Worm (Caenorhabditis elegans) whole organism, dauer: ENCODE data around the gene his-73.

ENCODE experiments used
- unc-62 ChIP-seq: sonication (generic microtip); optimal IDR thresholded peaks from 2 replicates; lab custom pipeline; 2017; ENCODE audit warnings: missing biosample characterization, missing genetic modification reagents, missing genetic modification characterization

his-73 gene

DNA sequence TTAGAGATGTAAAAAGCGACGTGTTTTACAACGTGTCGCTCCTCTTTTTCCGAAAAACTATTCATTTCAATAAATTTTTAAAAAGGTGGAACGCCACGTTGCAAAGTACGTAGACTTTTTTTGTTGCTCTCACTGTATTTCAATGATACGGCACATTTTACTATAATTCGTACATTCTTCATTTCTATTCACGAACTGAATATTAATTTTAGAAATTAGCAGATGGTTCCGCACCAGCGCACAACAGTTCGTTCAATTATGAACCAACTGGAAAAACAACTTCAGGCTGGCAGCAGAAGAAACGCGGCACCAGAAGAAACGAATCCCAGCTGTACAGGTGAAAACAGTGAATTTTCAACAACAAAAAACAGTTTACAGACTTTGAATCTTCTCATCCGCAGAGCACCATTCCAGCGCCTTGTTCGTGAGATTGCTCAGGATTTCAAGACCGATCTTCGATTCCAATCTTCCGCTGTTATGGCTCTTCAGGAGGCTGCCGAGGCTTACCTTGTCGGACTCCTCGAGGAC, at the start of gene his-73, which contains the start of gene W09H1.4:
TSS of gene his-73 (plus strand) at position 478 of the 528 bp plus-strand sequence.
TSS of gene W09H1.4 (plus strand) at position 301 of the 528 bp plus-strand sequence.
- TF ChIP-seq unc-62 (GFP tag; lab: Kevin White, UChicago), result no peak

ce11 chrII:13139573-13139972, 43.9 kb upstream of the his-73 start:
- no peak for TF ChIP-seq unc-62 (GFP tag; lab: Kevin White, UChicago)

DNA sequence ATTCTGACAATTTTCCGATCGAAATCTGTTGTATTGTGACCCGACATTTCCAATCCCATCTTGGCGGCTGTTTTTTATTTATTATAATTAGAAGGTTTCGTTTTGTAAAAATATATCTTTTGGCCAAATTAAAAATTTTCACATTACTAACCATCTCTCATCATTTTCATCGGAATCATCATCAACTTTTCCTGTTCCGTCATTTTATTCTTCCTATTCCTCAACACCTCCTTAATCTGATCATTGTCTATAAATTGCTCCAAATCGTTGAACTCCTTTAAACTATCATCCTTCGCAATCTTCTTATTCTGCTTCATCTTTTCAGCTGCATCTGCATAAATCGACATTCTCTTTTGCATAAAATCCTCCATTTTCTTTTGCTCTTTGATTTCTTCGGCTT, 41.1 kb upstream of the his-73 start:
- TF ChIP-seq unc-62 (GFP tag; lab: Kevin White, UChicago), result no peak

- TF ChIP-seq unc-62 (GFP tag; lab: Kevin White, UChicago), result no peak
Observed at ce11 chrII:13145204-13145603, 38.3 kb upstream of the his-73 start, which contains the start of gene mltn-1. Gene mltn-1 (minus strand): TSS chrII:13145225.

- no peak for TF ChIP-seq unc-62 (GFP tag; lab: Kevin White, UChicago)
Observed at ce11 chrII:13148247-13148646, 35.3 kb upstream of the his-73 start.

DNA sequence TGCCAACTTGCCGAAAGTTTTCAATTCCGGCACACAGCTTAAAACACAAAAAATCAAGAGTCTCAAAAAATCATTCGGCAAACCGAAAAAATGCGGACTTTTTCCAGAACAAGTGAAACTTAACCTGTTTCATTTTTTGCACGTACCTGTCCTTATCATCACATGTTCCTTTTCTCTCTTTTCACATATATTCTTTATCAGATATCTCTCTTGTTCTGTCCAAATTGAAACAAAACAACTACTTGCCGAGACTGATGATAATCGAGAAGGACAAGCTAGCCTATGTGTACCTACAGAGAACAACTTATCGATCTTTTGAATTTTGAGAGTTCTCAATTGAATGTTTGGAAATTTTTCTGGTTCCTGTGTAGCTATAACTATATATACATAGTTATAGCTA, 33.5 kb upstream of the his-73 start:
- TF ChIP-seq unc-62 (GFP tag; lab: Kevin White, UChicago), result no peak

ce11 chrII:13152409-13152808, 31.1 kb upstream of the his-73 start:
- no peak for TF ChIP-seq unc-62 (GFP tag; lab: Kevin White, UChicago)

- TF ChIP-seq unc-62 (GFP tag; lab: Kevin White, UChicago), result no peak
Observed at ce11 chrII:13153299-13153698, 30.2 kb upstream of the his-73 start, which contains the start of gene spe-18. Gene spe-18 (minus strand): TSS chrII:13153399.

DNA sequence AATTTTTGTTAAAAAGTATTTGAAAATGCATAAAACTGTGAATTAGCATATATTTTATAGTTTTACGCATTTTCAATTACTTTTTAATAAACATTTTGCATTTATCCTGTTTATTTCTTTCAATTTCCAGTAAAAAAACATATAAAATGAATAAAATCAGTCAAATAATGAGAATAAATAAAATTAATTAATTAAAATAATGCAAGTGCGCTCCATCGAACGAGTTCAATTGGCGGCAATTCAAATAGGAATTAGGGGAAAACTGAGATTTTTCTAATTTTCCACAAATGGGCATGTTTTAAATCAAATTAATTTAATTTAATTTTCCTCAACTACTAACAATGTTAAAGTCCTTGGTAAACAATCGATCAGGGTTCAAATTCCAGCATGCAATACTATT, 27.4 kb upstream of the his-73 start:
- no peak for TF ChIP-seq unc-62 (GFP tag; lab: Kevin White, UChicago)

DNA sequence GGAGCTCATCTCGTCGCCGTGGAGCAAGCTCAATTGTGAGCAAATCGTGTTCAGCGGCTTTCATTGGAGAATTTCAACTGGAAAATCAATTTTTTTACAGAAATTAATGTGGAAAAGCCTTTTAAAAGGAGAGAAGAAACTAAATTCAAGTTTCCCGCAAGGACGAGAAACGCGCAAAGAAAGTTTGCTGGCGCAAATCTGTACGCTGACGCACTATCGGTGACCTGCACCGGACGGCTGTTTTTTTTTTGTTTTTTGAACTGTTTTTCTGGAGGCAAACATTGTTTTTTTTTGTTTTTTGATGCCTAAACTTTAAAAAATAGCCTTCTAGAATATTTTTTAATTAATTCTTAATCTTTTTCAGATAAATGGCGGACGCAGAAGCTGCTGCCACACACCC, 26.5 kb upstream of the his-73 start, which contains the start of the genes hpr-17 and F32A11.1:
TSS of gene hpr-17 (minus strand) at position 77 of the 400 bp plus-strand sequence.
TSS of gene F32A11.1 (plus strand) at position 359 of the 400 bp plus-strand sequence.
- no peak for TF ChIP-seq unc-62 (GFP tag; lab: Kevin White, UChicago)

- TF ChIP-seq unc-62 (GFP tag; lab: Kevin White, UChicago), result no peak
Observed at ce11 chrII:13159869-13160268, 23.6 kb upstream of the his-73 start.

- no peak for TF ChIP-seq unc-62 (GFP tag; lab: Kevin White, UChicago)
Observed at ce11 chrII:13163009-13163408, 20.5 kb upstream of the his-73 start.

DNA sequence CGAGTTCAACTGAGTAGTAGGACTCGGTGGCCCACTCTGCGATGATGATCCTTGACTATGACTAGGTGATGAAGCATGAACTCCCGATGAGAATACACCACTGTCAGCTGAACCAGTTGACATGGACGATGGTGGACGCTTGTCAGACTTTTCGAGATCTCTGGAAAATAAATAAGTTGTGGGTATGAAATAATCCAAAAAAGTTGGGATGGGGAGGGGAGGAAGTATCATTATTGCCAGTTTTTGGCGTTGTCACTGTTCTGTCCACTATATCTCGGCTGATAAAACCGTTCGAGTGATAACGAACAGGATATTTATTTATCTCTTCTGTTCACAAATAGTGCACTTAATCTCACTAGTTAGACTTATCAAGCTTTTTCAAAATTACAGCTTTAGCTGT, 19.4 kb upstream of the his-73 start:
- no peak for TF ChIP-seq unc-62 (GFP tag; lab: Kevin White, UChicago)

DNA sequence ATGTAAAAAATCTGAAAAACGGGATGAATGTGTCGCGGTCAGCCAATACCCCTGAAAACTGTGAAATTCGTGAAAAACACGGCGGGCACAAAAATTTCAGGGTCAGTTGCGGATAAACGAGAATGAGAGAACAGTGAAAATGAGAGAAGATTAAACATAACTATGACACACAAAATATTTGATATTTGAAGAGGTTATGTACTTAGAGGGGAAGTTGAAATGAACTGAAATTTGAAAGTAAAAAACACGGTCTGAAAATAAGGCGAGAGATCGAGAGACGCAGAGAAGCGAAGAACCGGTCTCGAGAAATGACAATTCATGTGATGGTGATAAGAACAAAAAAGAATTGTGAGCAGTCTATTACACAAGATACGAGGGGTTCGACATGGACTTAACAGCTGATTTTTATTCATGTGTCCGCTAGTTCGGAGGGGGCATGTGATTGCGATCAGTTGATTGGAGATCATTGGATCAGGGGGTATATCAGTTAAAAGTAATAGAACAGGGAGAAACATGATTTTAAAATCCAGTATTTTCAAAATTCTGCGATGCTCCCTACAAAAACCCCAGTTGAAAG, 17.7 kb upstream of the his-73 start, which contains the start of gene moe-3:
TSS of gene moe-3 (minus strand) at position 51 of the 577 bp plus-strand sequence.
- no peak for TF ChIP-seq unc-62 (GFP tag; lab: Kevin White, UChicago)

- no peak for TF ChIP-seq unc-62 (GFP tag; lab: Kevin White, UChicago)
Observed at ce11 chrII:13167493-13167892, 16.0 kb upstream of the his-73 start.

DNA sequence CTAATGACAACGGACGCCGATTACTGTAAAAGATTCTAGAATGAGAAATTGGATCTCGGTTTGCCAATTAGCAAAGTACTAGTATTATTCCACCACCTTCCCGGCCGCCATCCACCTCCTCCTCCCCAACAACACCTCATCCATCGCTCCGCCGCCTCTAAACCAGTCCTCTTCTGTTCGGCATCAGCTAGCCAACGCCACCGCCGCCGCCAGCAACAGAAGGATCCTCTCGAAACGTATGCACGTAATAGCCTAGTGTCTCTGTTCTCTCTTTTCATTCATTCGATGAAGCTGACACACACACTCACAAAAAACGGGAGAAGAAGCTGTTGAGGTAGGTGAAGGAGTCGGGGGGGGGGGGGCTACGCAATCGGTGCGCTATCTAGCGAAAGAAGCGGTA, 12.8 kb upstream of the his-73 start:
- TF ChIP-seq unc-62 (GFP tag; lab: Kevin White, UChicago), result no peak

DNA sequence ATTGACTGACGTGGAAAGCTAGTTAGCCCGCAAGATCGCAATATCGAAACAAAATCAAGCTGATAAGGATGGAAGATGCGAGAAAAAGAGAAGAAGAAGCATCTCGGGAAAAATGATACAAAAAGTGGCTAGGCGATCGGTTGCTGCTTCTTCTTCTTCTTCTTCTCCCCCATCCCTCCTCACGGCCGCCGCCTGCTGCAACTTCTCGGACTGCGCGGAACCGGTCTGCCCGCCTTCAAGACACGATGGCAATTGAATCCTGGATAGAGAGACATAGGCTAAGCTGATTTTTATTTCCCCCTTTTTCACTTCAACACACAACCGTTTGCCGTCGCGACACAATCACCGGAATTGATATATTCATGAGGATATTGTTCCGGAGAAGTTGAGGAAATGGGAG, 9.1 kb upstream of the his-73 start:
- TF ChIP-seq unc-62 (GFP tag; lab: Kevin White, UChicago), result no peak
